Fruit fly (Drosophila melanogaster): ENCODE data around the gene Srp9.

dm6 chr3L:7960707-7961695 is 24.8 kb downstream of the Srp9 start:
- TF ChIP-seq dsf (GFP tag; optimal IDR thresholded peaks at IDR 0.05; ENCODE audit: borderline replicate concordance) (no peak), usp (GFP tag; optimal IDR thresholded peaks at IDR 0.05) (no peak), h (GFP tag; optimal IDR thresholded peaks at IDR 0.05) (no peak), Myc (optimal IDR thresholded peaks at IDR 0.05) (no peak), pan (optimal IDR thresholded peaks at IDR 0.05) (no peak), Hnf4 (GFP tag; optimal IDR thresholded peaks at IDR 0.05) (no peak), foxo (GFP tag; optimal IDR thresholded peaks at IDR 0.05) (no peak), Abd-B (GFP tag; optimal IDR thresholded peaks at IDR 0.05) (no peak), brk (GFP tag; optimal IDR thresholded peaks at IDR 0.05) (no peak)
